Worm (Caenorhabditis elegans): ENCODE measurements around the gene nas-19.

ce11 chrV:11443503-11443902, 41.0 kb upstream of the nas-19 start, which contains the start of gene F57B7.2:
- no peak for TF ChIP-seq nfya-1 (tag; optimal IDR thresholded peaks at IDR 0.05; ENCODE audit: borderline replicate concordance, insufficient read depth)
- no peak for TF ChIP-seq tbx-9 (tag; optimal IDR thresholded peaks at IDR 0.05; ENCODE audit: borderline replicate concordance)
- TF ChIP-seq sdz-38 (tag; optimal IDR thresholded peaks at IDR 0.05) = no peak
- no peak for TF ChIP-seq pha-4 (tag; optimal IDR thresholded peaks at IDR 0.05)
- TF ChIP-seq C06A6.2 (GFP tag; conservative IDR thresholded peaks at IDR 0.05) = no peak
- TF ChIP-seq B0336.3 (GFP tag; IDR thresholded peaks at IDR 0.05) = no peak
- TF ChIP-seq sea-2 (GFP tag; IDR thresholded peaks at IDR 0.05) = no peak
- no peak for TF ChIP-seq K11D2.4 (GFP tag; IDR thresholded peaks at IDR 0.05)
- no peak for TF ChIP-seq unc-130 (GFP tag; optimal IDR thresholded peaks at IDR 0.05)
- TF ChIP-seq efl-1 (GFP tag; optimal IDR thresholded peaks at IDR 0.05) = no peak
- TF ChIP-seq unc-62 (GFP tag; optimal IDR thresholded peaks at IDR 0.05) = no peak
- TF ChIP-seq cebp-2 (GFP tag; IDR thresholded peaks at IDR 0.05) = no peak
- TF ChIP-seq hmg-20 (GFP tag; IDR thresholded peaks at IDR 0.05) = no peak
